Worm (Caenorhabditis elegans): ENCODE measurements around the gene C48B4.7.

- TF ChIP-seq snpc-4 (tag; optimal IDR thresholded peaks at IDR 0.05) (no peak), R02D3.7 (tag; optimal IDR thresholded peaks at IDR 0.05) (no peak), aly-2 (tag; optimal IDR thresholded peaks at IDR 0.05) (no peak), mdl-1 (tag; optimal IDR thresholded peaks at IDR 0.05) (no peak), dpl-1 (GFP tag; optimal IDR thresholded peaks at IDR 0.05) (no peak), nhr-28 (tag; optimal IDR thresholded peaks at IDR 0.05) (no peak), mep-1 (tag; optimal IDR thresholded peaks at IDR 0.05) (peak; percentile 42), skn-1 (tag; optimal IDR thresholded peaks at IDR 0.05) (no peak)
Measured at ce11 chrIII:9509764-9510370, 49.4 kb downstream of the C48B4.7 start.

Measured in whole organism, L4 larva.